Fruit fly (Drosophila melanogaster): ENCODE results near the gene jp.

DNA sequence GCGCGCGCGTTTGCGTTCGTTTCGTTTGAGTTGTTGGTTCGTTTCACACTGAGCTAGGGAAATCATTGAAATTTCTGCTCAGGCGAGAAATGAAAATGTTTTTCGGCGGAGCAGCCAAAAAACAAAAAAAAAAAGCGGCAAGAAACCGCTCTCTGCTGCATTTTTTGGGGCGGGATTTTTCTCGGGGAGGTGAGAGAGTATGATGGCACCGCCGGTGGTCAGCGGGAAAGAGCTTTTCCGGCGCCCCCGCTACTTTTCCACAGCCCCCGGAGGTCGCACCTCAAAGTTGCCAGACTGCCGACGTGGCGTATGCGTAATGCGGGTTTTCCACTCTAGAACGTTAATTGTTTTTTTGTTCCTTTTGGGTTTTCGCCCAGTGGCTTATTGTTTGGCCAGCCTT is 1.2 kb downstream of the jp start, which contains the start of gene CG46468:
- TF ChIP-seq N (GFP tag; optimal IDR thresholded peaks at IDR 0.05) (no peak), sv (GFP tag; optimal IDR thresholded peaks at IDR 0.05) (no peak), Hr78 (GFP tag; optimal IDR thresholded peaks at IDR 0.05) (no peak), jim (GFP tag; optimal IDR thresholded peaks at IDR 0.05) (no peak), HLH106 (tag; optimal IDR thresholded peaks at IDR 0.05) (no peak), CrebA (GFP tag; optimal IDR thresholded peaks at IDR 0.05; ENCODE audit: borderline replicate concordance) (no peak)

Data from whole organism, wandering third instar larva.